Fruit fly (Drosophila melanogaster) whole organism, prepupa: ENCODE measurements around the gene Trs20.

ENCODE experiments used
- achi ChIP-seq: fragments of 200-800 bp; sonication (Bioruptor generic); optimal IDR thresholded peaks from 3 replicates; lab custom pipeline; 2016; ENCODE audit warnings: missing biosample characterization, missing genetic modification characterization
- eg ChIP-seq: fragments of 200-800 bp; sonication (Bioruptor generic); IDR thresholded peaks from 3 replicates; pipeline ENCODE4 v1.3.6; 2022; ENCODE audit warnings: missing biosample characterization, missing genetic modification characterization
- net ChIP-seq: fragments of 200-800 bp; sonication (Bioruptor generic); optimal IDR thresholded peaks from 3 replicates; lab custom pipeline; 2016; ENCODE audit warnings: missing biosample characterization, missing genetic modification characterization
- pdm3 ChIP-seq: fragments of 200-800 bp; sonication (Bioruptor generic); optimal IDR thresholded peaks from 3 replicates; lab custom pipeline; 2016; ENCODE audit warnings: missing biosample characterization, missing genetic modification characterization

- TF ChIP-seq eg (GFP tag; lab: Robert Waterston, UW) (no peak), pdm3 (no peak), net (GFP tag; lab: Kevin White, UChicago) (no peak), achi (GFP tag; lab: Kevin White, UChicago) (no peak)
Observed at dm6 chr3L:16083693-16084092, 47.7 kb downstream of the Trs20 start, which contains the start of gene CG13075.
